Worm (Caenorhabditis elegans) whole organism, L1 larva: Measurements from ENCODE around the gene nsph-1.1.
A peak's percentile ranks its signal among the peaks of the same experiment; 100 is the strongest.

Experiments used
- C04F5.9 ChIP-seq: sonication (generic microtip); optimal IDR thresholded peaks from 2 replicates; lab custom pipeline; 2016; ENCODE audit warnings: missing genetic modification characterization, missing compliant biosample characterization
- C16A3.4 ChIP-seq: fragments of 150-350 bp; optimal IDR thresholded peaks from 2 replicates; lab custom pipeline; 2014; ENCODE audit warnings: missing biosample characterization, missing genetic modification characterization
- C34B4.2 ChIP-seq: sonication (generic microtip); optimal IDR thresholded peaks from 2 replicates; lab custom pipeline; 2017; ENCODE audit warnings: mild to moderate bottlenecking, missing genetic modification characterization, missing compliant biosample characterization
- F16B12.6 ChIP-seq: fragments of 150-350 bp; optimal IDR thresholded peaks from 2 replicates; lab custom pipeline; 2014; ENCODE audit warnings: missing biosample characterization, missing genetic modification characterization
- alr-1 ChIP-seq: fragments of 200-800 bp; sonication (Bioruptor generic); optimal IDR thresholded peaks from 2 replicates; lab custom pipeline; 2018; ENCODE audit warnings: borderline replicate concordance, mild to moderate bottlenecking, missing genetic modification characterization, missing compliant biosample characterization
- aly-2 ChIP-seq: fragments of 150-350 bp; optimal IDR thresholded peaks from 2 replicates; lab custom pipeline; 2014; ENCODE audit warnings: missing biosample characterization, missing genetic modification characterization
- ama-1 ChIP-seq: fragments of 150-350 bp; optimal IDR thresholded peaks from 2 replicates; lab custom pipeline; 2014
- blmp-1 ChIP-seq: fragments of 150-350 bp; optimal IDR thresholded peaks from 2 replicates; lab custom pipeline; 2014; ENCODE audit warnings: missing biosample characterization, missing genetic modification characterization
- ces-1 ChIP-seq: fragments of 150-350 bp; optimal IDR thresholded peaks from 2 replicates; lab custom pipeline; 2014; ENCODE audit warnings: missing biosample characterization, missing genetic modification reagents, missing genetic modification characterization
- dpl-1 ChIP-seq, 3 experiments: fragments of 150-350 bp in 2 of 3; sonication (generic microtip) in 1 of 3; optimal IDR thresholded peaks; 2 replicates each; lab custom pipeline; 2014 to 2017; ENCODE audit warnings: missing biosample characterization in 3 of 3, missing genetic modification characterization in 3 of 3, missing genetic modification reagents in 3 of 3
- dsc-1 ChIP-seq: sonication (generic microtip); optimal IDR thresholded peaks from 2 replicates; lab custom pipeline; 2016; ENCODE audit warnings: mild to moderate bottlenecking, missing genetic modification characterization, missing compliant biosample characterization
- efl-1 ChIP-seq, 4 experiments: fragments of 150-350 bp; optimal IDR thresholded peaks in 3 of 4; peaks in 1 of 4; 1 replicate in 1 of 4; 2 replicates in 3 of 4; lab custom pipeline; 2014; ENCODE audit warnings: missing biosample characterization in 2 of 4, missing genetic modification characterization in 2 of 4, missing genetic modification reagents in 2 of 4
- efl-3 ChIP-seq: fragments of 200-800 bp; sonication (Bioruptor generic); optimal IDR thresholded peaks from 2 replicates; lab custom pipeline; 2018; ENCODE audit warnings: mild to moderate bottlenecking, missing genetic modification characterization, missing compliant biosample characterization
- egl-27 ChIP-seq, 2 experiments: fragments of 150-350 bp in 1 of 2; sonication (generic microtip); optimal IDR thresholded peaks; 3 replicates each; lab custom pipeline; 2017 to 2018; ENCODE audit warnings: missing biosample characterization in 2 of 2, missing genetic modification characterization in 2 of 2, missing genetic modification reagents in 2 of 2
- elt-2 ChIP-seq: sonication (generic microtip); optimal IDR thresholded peaks from 2 replicates; lab custom pipeline; 2016; ENCODE audit warnings: missing genetic modification characterization, mild to moderate bottlenecking, inconsistent platforms, missing compliant biosample characterization, missing genetic modification reagents
- elt-3 ChIP-seq, 6 experiments: fragments of 150-350 bp in 1 of 6; sonication (generic microtip); optimal IDR thresholded peaks; 2 replicates each; lab custom pipeline; 2017 to 2018; ENCODE audit warnings: missing biosample characterization in 6 of 6, missing genetic modification characterization in 6 of 6, inconsistent platforms in 1 of 6
- ets-5 ChIP-seq: fragments of 200-800 bp; sonication (Bioruptor generic); IDR thresholded peaks from 2 replicates; pipeline ENCODE4 v1.3.6; 2022; ENCODE audit warnings: missing genetic modification characterization, missing compliant biosample characterization
- fkh-10 ChIP-seq: sonication (generic microtip); optimal IDR thresholded peaks from 2 replicates; lab custom pipeline; 2017; ENCODE audit warnings: missing biosample characterization, missing genetic modification reagents, missing genetic modification characterization
- irx-1 ChIP-seq: sonication (generic microtip); optimal IDR thresholded peaks from 2 replicates; lab custom pipeline; 2016; ENCODE audit warnings: missing genetic modification characterization, missing compliant biosample characterization
- isw-1 ChIP-seq: fragments of 200-800 bp; sonication (Bioruptor generic); IDR thresholded peaks from 2 replicates; pipeline ENCODE4 v1.3.6; 2022; ENCODE audit warnings: missing genetic modification characterization, missing compliant biosample characterization
- jun-1 ChIP-seq: fragments of 150-350 bp; optimal IDR thresholded peaks from 2 replicates; lab custom pipeline; 2014; ENCODE audit warnings: missing biosample characterization, missing genetic modification reagents, missing genetic modification characterization
- lin-14 ChIP-seq: fragments of 200-800 bp; sonication (Bioruptor generic); optimal IDR thresholded peaks from 2 replicates; lab custom pipeline; 2018; ENCODE audit warnings: mild to moderate bottlenecking, missing genetic modification characterization, moderate library complexity, missing compliant biosample characterization
- lin-35 ChIP-seq, 2 experiments: fragments of 150-350 bp; optimal IDR thresholded peaks; 2 replicates each; lab custom pipeline; 2014; ENCODE audit warnings: missing biosample characterization in 2 of 2, missing genetic modification characterization in 2 of 2, missing genetic modification reagents in 2 of 2
- lin-39 ChIP-seq: fragments of 150-350 bp; optimal IDR thresholded peaks from 2 replicates; lab custom pipeline; 2014; ENCODE audit warnings: missing biosample characterization, missing genetic modification reagents, missing genetic modification characterization
- lsy-2 ChIP-seq, 2 experiments: fragments of 150-350 bp; optimal IDR thresholded peaks; 2 replicates each; lab custom pipeline; 2014; ENCODE audit warnings: missing biosample characterization in 2 of 2, missing genetic modification characterization in 2 of 2
- mef-2 ChIP-seq: fragments of 150-350 bp; optimal IDR thresholded peaks from 2 replicates; lab custom pipeline; 2014; ENCODE audit warnings: missing biosample characterization, missing genetic modification characterization
- nhr-20 ChIP-seq: sonication (generic microtip); optimal IDR thresholded peaks from 2 replicates; lab custom pipeline; 2016; ENCODE audit warnings: mild to moderate bottlenecking, missing genetic modification characterization, missing compliant biosample characterization
- nhr-237 ChIP-seq: fragments of 150-350 bp; optimal IDR thresholded peaks from 2 replicates; lab custom pipeline; 2014; ENCODE audit warnings: missing biosample characterization, missing genetic modification characterization
- nhr-28 ChIP-seq: fragments of 150-350 bp; optimal IDR thresholded peaks from 2 replicates; lab custom pipeline; 2014; ENCODE audit warnings: missing biosample characterization, missing genetic modification characterization
- nhr-47 ChIP-seq: sonication (generic microtip); optimal IDR thresholded peaks from 2 replicates; lab custom pipeline; 2016; ENCODE audit warnings: mild to moderate bottlenecking, missing genetic modification characterization, moderate library complexity, missing compliant biosample characterization
- nhr-71 ChIP-seq: sonication (generic microtip); optimal IDR thresholded peaks from 2 replicates; lab custom pipeline; 2016; ENCODE audit warnings: mild to moderate bottlenecking, missing genetic modification characterization, moderate library complexity, missing compliant biosample characterization
- nhr-84 ChIP-seq: sonication (generic microtip); optimal IDR thresholded peaks from 2 replicates; lab custom pipeline; 2017; ENCODE audit warnings: missing biosample characterization, missing genetic modification characterization
- nhr-85 ChIP-seq: sonication (generic microtip); peaks from one replicate; lab custom pipeline; 2016; ENCODE audit warnings: missing genetic modification characterization, inconsistent platforms, missing compliant biosample characterization
- nhr-90 ChIP-seq: sonication (generic microtip); optimal IDR thresholded peaks from 2 replicates; lab custom pipeline; 2016; ENCODE audit warnings: mild to moderate bottlenecking, missing genetic modification characterization, missing compliant biosample characterization; ENCODE audit not compliant: poor library complexity
- pag-3 ChIP-seq: sonication (generic microtip); optimal IDR thresholded peaks from 2 replicates; lab custom pipeline; 2017; ENCODE audit warnings: missing genetic modification characterization, mild to moderate bottlenecking, missing compliant biosample characterization, antibody characterized with exemption, borderline replicate concordance; ENCODE audit not compliant: insufficient read depth
- sox-4 ChIP-seq: sonication (generic microtip); optimal IDR thresholded peaks from 2 replicates; lab custom pipeline; 2016; ENCODE audit warnings: missing genetic modification characterization, missing compliant biosample characterization
- sptf-1 ChIP-seq: fragments of 150-350 bp; optimal IDR thresholded peaks from 2 replicates; lab custom pipeline; 2014; ENCODE audit warnings: missing biosample characterization, missing genetic modification characterization
- sup-37 ChIP-seq: fragments of 200-800 bp; sonication (Bioruptor generic); optimal IDR thresholded peaks from 2 replicates; lab custom pipeline; 2018; ENCODE audit warnings: mild to moderate bottlenecking, missing genetic modification characterization, missing compliant biosample characterization
- tbx-2 ChIP-seq: sonication (generic microtip); optimal IDR thresholded peaks from 2 replicates; lab custom pipeline; 2016; ENCODE audit warnings: missing genetic modification characterization, missing compliant biosample characterization
- tlp-1 ChIP-seq: fragments of 150-350 bp; optimal IDR thresholded peaks from 2 replicates; lab custom pipeline; 2014; ENCODE audit warnings: missing biosample characterization, missing genetic modification characterization
- unc-130 ChIP-seq: fragments of 150-350 bp; optimal IDR thresholded peaks from 2 replicates; lab custom pipeline; 2017; ENCODE audit warnings: missing biosample characterization, missing genetic modification characterization, inconsistent platforms
- unc-86 ChIP-seq: sonication (generic microtip); optimal IDR thresholded peaks from 2 replicates; lab custom pipeline; 2016; ENCODE audit warnings: missing genetic modification characterization, missing compliant biosample characterization
- unc-98 ChIP-seq: fragments of 200-800 bp; sonication (Bioruptor generic); IDR thresholded peaks from 2 replicates; pipeline ENCODE4 v1.3.6; 2022; ENCODE audit warnings: missing genetic modification characterization, missing compliant biosample characterization
- xbp-1 ChIP-seq: sonication (generic microtip); optimal IDR thresholded peaks from 2 replicates; lab custom pipeline; 2016; ENCODE audit warnings: missing genetic modification characterization, missing compliant biosample characterization
- zag-1 ChIP-seq: fragments of 150-350 bp; optimal IDR thresholded peaks from 2 replicates; lab custom pipeline; 2014; ENCODE audit warnings: missing biosample characterization, missing genetic modification characterization
- ztf-11 ChIP-seq, 2 experiments: sonication (generic microtip); optimal IDR thresholded peaks; 2 replicates each; lab custom pipeline; 2016 to 2017; ENCODE audit warnings: missing genetic modification characterization in 2 of 2, missing biosample characterization in 1 of 2, missing compliant biosample characterization in 1 of 2

Gene nsph-1.1

DNA sequence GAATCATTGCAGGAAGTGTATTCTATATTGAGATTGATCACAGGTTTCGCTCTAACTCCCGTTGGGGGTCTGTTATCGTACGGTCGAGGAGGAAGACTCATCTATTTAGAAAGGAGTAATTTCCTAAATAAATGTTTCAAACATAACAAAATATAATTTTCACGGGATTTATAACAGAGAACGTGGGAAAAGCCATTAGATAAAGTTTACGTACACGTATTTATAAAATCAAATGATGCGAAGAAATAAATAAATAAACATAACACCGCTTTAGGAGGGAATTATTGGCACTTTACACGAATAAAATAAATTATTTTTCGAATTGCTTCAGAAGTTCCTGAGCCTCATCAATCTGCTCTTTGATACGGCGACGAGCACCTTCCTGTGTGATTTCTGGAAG lies 41.9 kb downstream of the nsph-1.1 start, which contains the start of gene F07H5.10:
F07H5.10 (minus strand) TSS at position 101 of the 400 bp plus-strand sequence.
- no peak for TF ChIP-seq ets-5
- TF ChIP-seq fkh-10 (GFP tag; lab: Kevin White, UChicago), result no peak
- TF ChIP-seq egl-27 (tag; optimal IDR thresholded peaks at IDR 0.05; lab: Kevin White, UChicago), result no peak
- no peak for TF ChIP-seq pag-3 (tag; lab: Kevin White, UChicago)
- TF ChIP-seq nhr-237 (tag; lab: Kevin White, UChicago), result no peak
- no peak for TF ChIP-seq dsc-1 (tag; lab: Kevin White, UChicago)

DNA sequence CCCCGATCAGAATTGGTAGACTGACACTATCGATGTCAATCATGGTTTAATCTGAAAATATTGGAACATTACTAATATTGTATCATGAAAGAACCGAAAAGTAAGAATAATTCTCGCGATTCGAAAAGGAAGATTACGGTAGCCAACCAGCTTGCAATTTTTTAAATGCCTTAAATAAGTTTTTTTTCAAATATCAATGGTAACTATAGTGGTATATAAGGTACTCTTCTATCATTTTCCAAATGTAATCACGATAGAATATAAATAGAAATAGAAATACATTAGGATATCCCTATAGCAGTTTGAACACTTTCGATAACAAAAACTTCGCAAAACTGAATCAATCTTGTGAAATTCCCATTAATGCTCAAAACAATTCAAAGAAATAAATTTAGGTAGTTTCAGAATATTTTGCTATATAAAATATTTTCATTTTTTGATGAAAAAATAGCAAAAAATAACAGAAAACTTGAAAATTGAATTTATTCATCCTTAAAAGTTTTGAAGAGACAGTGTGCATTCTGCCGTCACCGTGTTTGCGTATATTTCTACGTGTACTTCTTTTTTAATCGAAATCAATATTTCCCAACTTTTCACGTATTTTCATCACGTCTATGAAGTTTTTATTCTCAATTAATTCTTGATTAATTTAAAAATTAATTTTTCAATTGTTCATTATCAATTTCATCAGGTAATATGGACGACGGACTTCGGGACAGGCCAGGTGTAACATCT lies 44.3 kb downstream of the nsph-1.1 start, which contains the start of the genes F46C5.9 and rer-1:
F46C5.9 (minus strand) TSS at position 51 of the 735 bp plus-strand sequence.
rer-1 (plus strand) TSS at position 692 of the 735 bp plus-strand sequence.
- TF ChIP-seq dpl-1 (GFP tag; optimal IDR thresholded peaks at IDR 0.05; lab: Kevin White, UChicago), result peak; percentile 0 to 48 (median 12)
- peak; percentile 83 for TF ChIP-seq F16B12.6
- TF ChIP-seq nhr-85 (tag; lab: Kevin White, UChicago), result no peak
- TF ChIP-seq blmp-1 (tag; lab: Kevin White, UChicago), result peak; percentile 19
- no peak for TF ChIP-seq unc-86 (tag; lab: Kevin White, UChicago)
- no peak for TF ChIP-seq nhr-28
- TF ChIP-seq C34B4.2 (tag; lab: Kevin White, UChicago), result no peak
- peak; percentile 14 for TF ChIP-seq nhr-71 (tag; lab: Kevin White, UChicago)
- no peak for TF ChIP-seq irx-1
- TF ChIP-seq nhr-20, result peak; percentile 29
- TF ChIP-seq sptf-1 (tag; lab: Kevin White, UChicago), result no peak
- no peak for TF ChIP-seq efl-3 (GFP tag; lab: Kevin White, UChicago)
- no peak for TF ChIP-seq unc-130
- TF ChIP-seq jun-1 (tag; lab: Kevin White, UChicago), result no peak
- no peak for TF ChIP-seq nhr-84 (tag; lab: Kevin White, UChicago)
- TF ChIP-seq isw-1 (GFP tag; lab: Robert Waterston, UW), result no peak
- TF ChIP-seq unc-98 (GFP tag; lab: Robert Waterston, UW), result no peak
- peak; percentile 25 to 54 for TF ChIP-seq lin-35 (GFP tag; optimal IDR thresholded peaks at IDR 0.05; lab: Kevin White, UChicago)
- TF ChIP-seq egl-27 (tag; optimal IDR thresholded peaks at IDR 0.05; lab: Kevin White, UChicago), result no peak
- TF ChIP-seq lin-14 (GFP tag; lab: Kevin White, UChicago), result no peak
- TF ChIP-seq elt-3 (tag; optimal IDR thresholded peaks at IDR 0.05; lab: Kevin White, UChicago), result no peak
- peak; percentile 93 for TF ChIP-seq xbp-1
- no peak for TF ChIP-seq nhr-90
- no peak for TF ChIP-seq lin-39 (tag; lab: Kevin White, UChicago)
- no peak for TF ChIP-seq sup-37 (GFP tag; lab: Kevin White, UChicago)
- no peak for TF ChIP-seq sox-4 (tag; lab: Kevin White, UChicago)
- no peak for TF ChIP-seq mef-2 (tag; lab: Kevin White, UChicago)
- no peak for TF ChIP-seq zag-1 (tag; lab: Kevin White, UChicago)
- no peak for TF ChIP-seq ztf-11 (tag; optimal IDR thresholded peaks at IDR 0.05; lab: Kevin White, UChicago)
- TF ChIP-seq nhr-47 (tag; lab: Kevin White, UChicago), result peak; percentile 6
- TF ChIP-seq fkh-10 (GFP tag; lab: Kevin White, UChicago), result no peak
- no peak for TF ChIP-seq tbx-2 (tag; lab: Kevin White, UChicago)
- no peak for TF ChIP-seq ces-1 (GFP tag; lab: Kevin White, UChicago)
- peak; percentile 25 to 47 for TF ChIP-seq efl-1 (optimal IDR thresholded peaks at IDR 0.05; lab: Kevin White, UChicago)
- TF ChIP-seq efl-1 (GFP tag; optimal IDR thresholded peaks at IDR 0.05 in 1 of 2; lab: Kevin White, UChicago), result peak; percentile 51 to 80
- TF ChIP-seq pag-3 (tag; lab: Kevin White, UChicago), result no peak
- no peak for TF ChIP-seq ama-1
- no peak for TF ChIP-seq aly-2 (tag; lab: Kevin White, UChicago)
- peak; percentile 25 for TF ChIP-seq C16A3.4
- TF ChIP-seq lsy-2 (tag; optimal IDR thresholded peaks at IDR 0.05; lab: Kevin White, UChicago), result peak in 1 of 2 experiments; percentile 63
- TF ChIP-seq tlp-1 (tag; lab: Kevin White, UChicago), result no peak
- TF ChIP-seq alr-1 (tag; lab: Kevin White, UChicago), result no peak
- no peak for TF ChIP-seq C04F5.9 (tag; lab: Kevin White, UChicago)
- TF ChIP-seq elt-2 (tag; lab: Kevin White, UChicago), result no peak
